Fruit fly (Drosophila melanogaster): ENCODE results near the gene CG3769.

CG3769 gene

dm6 chr2L:9426534-9426933, 8.7 kb upstream of the CG3769 start, which contains the start of gene Fbp2:
TSS of gene Fbp2 (plus strand) at chr2L:9426784.
- TF ChIP-seq ttk (optimal IDR thresholded peaks at IDR 0.05) (no peak), Sin3A (optimal IDR thresholded peaks at IDR 0.05) (no peak), psq (optimal IDR thresholded peaks at IDR 0.05) (no peak), Myc (optimal IDR thresholded peaks at IDR 0.05) (no peak), h (optimal IDR thresholded peaks at IDR 0.05) (no peak), insv (optimal IDR thresholded peaks at IDR 0.05) (no peak)

- TF ChIP-seq Sin3A (optimal IDR thresholded peaks at IDR 0.05) (no peak), ttk (optimal IDR thresholded peaks at IDR 0.05) (no peak), Myc (optimal IDR thresholded peaks at IDR 0.05) (no peak), psq (optimal IDR thresholded peaks at IDR 0.05) (no peak), h (optimal IDR thresholded peaks at IDR 0.05) (no peak)
Measured at dm6 chr2L:9427570-9427969, 7.6 kb upstream of the CG3769 start, which contains the start of gene CG42847. TSS of gene CG42847 (plus strand) at chr2L:9427870.

dm6 chr2L:9430992-9431602, 4.1 kb upstream of the CG3769 start, which contains the start of the genes FucTB and scat:
TSS of gene FucTB (minus strand) at chr2L:9431052.
TSS of gene scat (plus strand) at chr2L:9431405.
- TF ChIP-seq psq (optimal IDR thresholded peaks at IDR 0.05), result no peak
- TF ChIP-seq Sin3A (optimal IDR thresholded peaks at IDR 0.05), result no peak
- no peak for TF ChIP-seq Myc (optimal IDR thresholded peaks at IDR 0.05)
- TF ChIP-seq insv (optimal IDR thresholded peaks at IDR 0.05), result no peak
- no peak for TF ChIP-seq h (optimal IDR thresholded peaks at IDR 0.05)
- no peak for TF ChIP-seq ttk (optimal IDR thresholded peaks at IDR 0.05)

dm6 chr2L:9436504-9436903, 1.3 kb downstream of the CG3769 start, which contains the start of gene RpS28-like:
TSS of gene RpS28-like (plus strand) at chr2L:9436804.
- no peak for TF ChIP-seq Myc (optimal IDR thresholded peaks at IDR 0.05)
- TF ChIP-seq insv (optimal IDR thresholded peaks at IDR 0.05), result no peak
- TF ChIP-seq h (optimal IDR thresholded peaks at IDR 0.05), result no peak
- TF ChIP-seq ttk (optimal IDR thresholded peaks at IDR 0.05), result no peak
- TF ChIP-seq psq (optimal IDR thresholded peaks at IDR 0.05), result no peak
- no peak for TF ChIP-seq Sin3A (optimal IDR thresholded peaks at IDR 0.05)

- TF ChIP-seq Sin3A (optimal IDR thresholded peaks at IDR 0.05) (no peak), psq (optimal IDR thresholded peaks at IDR 0.05) (no peak), Myc (optimal IDR thresholded peaks at IDR 0.05) (no peak), ttk (optimal IDR thresholded peaks at IDR 0.05) (no peak), insv (optimal IDR thresholded peaks at IDR 0.05) (no peak), h (optimal IDR thresholded peaks at IDR 0.05) (no peak)
Measured at dm6 chr2L:9437216-9437715, 2.1 kb downstream of the CG3769 start, which contains the start of gene numb. TSS of gene numb (plus strand) at chr2L:9437469.

dm6 chr2L:9438227-9438626, 3.0 kb downstream of the CG3769 start:
- TF ChIP-seq insv (optimal IDR thresholded peaks at IDR 0.05) (no peak), h (optimal IDR thresholded peaks at IDR 0.05) (no peak), ttk (optimal IDR thresholded peaks at IDR 0.05) (no peak), Myc (optimal IDR thresholded peaks at IDR 0.05) (no peak), Sin3A (optimal IDR thresholded peaks at IDR 0.05) (no peak), psq (optimal IDR thresholded peaks at IDR 0.05) (no peak)

- no peak for TF ChIP-seq Sin3A (optimal IDR thresholded peaks at IDR 0.05)
- no peak for TF ChIP-seq h (optimal IDR thresholded peaks at IDR 0.05)
- TF ChIP-seq Myc (optimal IDR thresholded peaks at IDR 0.05), result no peak
- no peak for TF ChIP-seq ttk (optimal IDR thresholded peaks at IDR 0.05)
- no peak for TF ChIP-seq insv (optimal IDR thresholded peaks at IDR 0.05)
- no peak for TF ChIP-seq psq (optimal IDR thresholded peaks at IDR 0.05)
Measured at dm6 chr2L:9440640-9441039, 5.4 kb downstream of the CG3769 start, which contains the start of gene CG33723. TSS of gene CG33723 (minus strand) at chr2L:9440740.

dm6 chr2L:9442795-9443287, 7.6 kb downstream of the CG3769 start:
- TF ChIP-seq insv (optimal IDR thresholded peaks at IDR 0.05) (no peak), h (optimal IDR thresholded peaks at IDR 0.05) (no peak), ttk (optimal IDR thresholded peaks at IDR 0.05) (no peak)

- TF ChIP-seq Sin3A (optimal IDR thresholded peaks at IDR 0.05) (no peak), h (optimal IDR thresholded peaks at IDR 0.05) (no peak), Myc (optimal IDR thresholded peaks at IDR 0.05) (no peak), insv (optimal IDR thresholded peaks at IDR 0.05) (no peak), psq (optimal IDR thresholded peaks at IDR 0.05) (no peak), ttk (optimal IDR thresholded peaks at IDR 0.05) (no peak)
Measured at dm6 chr2L:9445753-9446152, 10.6 kb downstream of the CG3769 start.

dm6 chr2L:9446398-9446945, 11.3 kb downstream of the CG3769 start:
- no peak for TF ChIP-seq ttk (optimal IDR thresholded peaks at IDR 0.05)
- TF ChIP-seq Myc (optimal IDR thresholded peaks at IDR 0.05), result no peak
- no peak for TF ChIP-seq psq (optimal IDR thresholded peaks at IDR 0.05)
- TF ChIP-seq Sin3A (optimal IDR thresholded peaks at IDR 0.05), result no peak
- TF ChIP-seq insv (optimal IDR thresholded peaks at IDR 0.05), result no peak
- no peak for TF ChIP-seq h (optimal IDR thresholded peaks at IDR 0.05)

dm6 chr2L:9447816-9448215, 12.6 kb downstream of the CG3769 start:
- TF ChIP-seq Myc (optimal IDR thresholded peaks at IDR 0.05) (no peak), h (optimal IDR thresholded peaks at IDR 0.05) (no peak), insv (optimal IDR thresholded peaks at IDR 0.05) (no peak), psq (optimal IDR thresholded peaks at IDR 0.05) (no peak)

Measured in Kc167 (cell line).